Worm (Caenorhabditis elegans) whole organism, L4 larva: ENCODE results near the gene T07F12.1.

ENCODE experiments used
- ama-1 ChIP-seq: fragments of 150-350 bp; optimal IDR thresholded peaks from 2 replicates; lab custom pipeline; 2014; ENCODE audit warnings: inconsistent platforms, mixed read lengths
- fkh-10 ChIP-seq: fragments of 150-350 bp; optimal IDR thresholded peaks from 2 replicates; lab custom pipeline; 2014; ENCODE audit warnings: missing biosample characterization, missing genetic modification reagents, missing genetic modification characterization
- lin-39 ChIP-seq: fragments of 150-350 bp; optimal IDR thresholded peaks from 2 replicates; lab custom pipeline; 2014; ENCODE audit warnings: missing biosample characterization, missing genetic modification reagents, missing genetic modification characterization
- nhr-11 ChIP-seq: fragments of 150-350 bp; optimal IDR thresholded peaks from 2 replicates; lab custom pipeline; 2014; ENCODE audit warnings: missing biosample characterization, missing genetic modification characterization
- nhr-77 ChIP-seq: fragments of 150-350 bp; optimal IDR thresholded peaks from 2 replicates; lab custom pipeline; 2014; ENCODE audit warnings: missing biosample characterization, missing genetic modification characterization

DNA sequence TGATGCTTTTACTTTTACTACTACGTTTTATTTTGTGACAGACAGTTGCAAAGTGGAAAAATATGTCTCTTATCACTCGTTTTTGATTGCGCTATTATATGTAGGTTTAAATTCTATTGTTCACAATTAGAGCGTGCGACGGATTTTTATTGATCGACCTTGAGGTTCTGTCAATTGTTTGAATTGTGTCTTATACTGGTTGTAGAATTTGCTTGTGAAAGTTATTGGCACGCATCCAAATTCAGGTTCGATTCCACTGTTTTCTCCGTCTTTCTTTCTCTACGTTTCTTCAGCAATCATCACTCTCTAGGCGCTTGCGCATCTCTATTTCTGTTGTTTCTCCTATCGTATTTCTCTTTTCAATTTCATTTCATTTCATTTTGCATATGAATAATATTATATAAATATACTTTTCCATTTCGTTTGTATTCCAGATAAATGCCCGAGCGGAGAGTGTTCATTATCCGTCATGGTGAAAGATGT, at the start of gene T07F12.1:
- TF ChIP-seq nhr-11 (tag; lab: Kevin White, UChicago) (no peak), lin-39 (tag; lab: Kevin White, UChicago) (no peak), nhr-77 (tag; lab: Kevin White, UChicago) (no peak), fkh-10 (GFP tag; lab: Kevin White, UChicago) (no peak), ama-1 (no peak)
